Fruit fly (Drosophila melanogaster) whole organism, adult: Measurements from ENCODE around the gene CG18585.

ENCODE experiments used
- CG11617 ChIP-seq: fragments of 200-800 bp; sonication (Bioruptor generic); optimal IDR thresholded peaks from 2 replicates; lab custom pipeline; 2017; ENCODE audit warnings: mild to moderate bottlenecking, missing biosample characterization, missing genetic modification reagents, missing genetic modification characterization
- Crg-1 ChIP-seq: fragments of 200-800 bp; sonication (Bioruptor generic); optimal IDR thresholded peaks from 2 replicates; lab custom pipeline; 2016; ENCODE audit warnings: missing biosample characterization, missing genetic modification characterization
- cnc ChIP-seq, 2 experiments: fragments of >200 bp; optimal IDR thresholded peaks; 2 replicates each; lab custom pipeline; 2017
- pad ChIP-seq: fragments of 200-800 bp; sonication (Bioruptor generic); optimal IDR thresholded peaks from 3 replicates; lab custom pipeline; 2017; ENCODE audit warnings: missing biosample characterization, missing genetic modification characterization, mild to moderate bottlenecking, moderate library complexity, missing genetic modification reagents
- toe ChIP-seq: fragments of 200-800 bp; sonication (Bioruptor generic); optimal IDR thresholded peaks from 2 replicates; lab custom pipeline; 2016; ENCODE audit warnings: missing biosample characterization, missing genetic modification characterization

- TF ChIP-seq cnc (optimal IDR thresholded peaks at IDR 0.05; lab: Kevin White, UChicago): no peak
- peak; percentile 5 for TF ChIP-seq pad (GFP tag; lab: Kevin White, UChicago)
- no peak for TF ChIP-seq Crg-1
- TF ChIP-seq CG11617 (GFP tag; lab: Kevin White, UChicago): peak; percentile 13
- TF ChIP-seq toe (GFP tag; lab: Kevin White, UChicago): peak; percentile 6
These were observed 35.6 kb upstream of the CG18585 start, which contains the start of gene CG13795 for dm6 chr2L:7726268-7726997.
